Fruit fly (Drosophila melanogaster): ENCODE data around the gene CG32148.

Gene CG32148

DNA sequence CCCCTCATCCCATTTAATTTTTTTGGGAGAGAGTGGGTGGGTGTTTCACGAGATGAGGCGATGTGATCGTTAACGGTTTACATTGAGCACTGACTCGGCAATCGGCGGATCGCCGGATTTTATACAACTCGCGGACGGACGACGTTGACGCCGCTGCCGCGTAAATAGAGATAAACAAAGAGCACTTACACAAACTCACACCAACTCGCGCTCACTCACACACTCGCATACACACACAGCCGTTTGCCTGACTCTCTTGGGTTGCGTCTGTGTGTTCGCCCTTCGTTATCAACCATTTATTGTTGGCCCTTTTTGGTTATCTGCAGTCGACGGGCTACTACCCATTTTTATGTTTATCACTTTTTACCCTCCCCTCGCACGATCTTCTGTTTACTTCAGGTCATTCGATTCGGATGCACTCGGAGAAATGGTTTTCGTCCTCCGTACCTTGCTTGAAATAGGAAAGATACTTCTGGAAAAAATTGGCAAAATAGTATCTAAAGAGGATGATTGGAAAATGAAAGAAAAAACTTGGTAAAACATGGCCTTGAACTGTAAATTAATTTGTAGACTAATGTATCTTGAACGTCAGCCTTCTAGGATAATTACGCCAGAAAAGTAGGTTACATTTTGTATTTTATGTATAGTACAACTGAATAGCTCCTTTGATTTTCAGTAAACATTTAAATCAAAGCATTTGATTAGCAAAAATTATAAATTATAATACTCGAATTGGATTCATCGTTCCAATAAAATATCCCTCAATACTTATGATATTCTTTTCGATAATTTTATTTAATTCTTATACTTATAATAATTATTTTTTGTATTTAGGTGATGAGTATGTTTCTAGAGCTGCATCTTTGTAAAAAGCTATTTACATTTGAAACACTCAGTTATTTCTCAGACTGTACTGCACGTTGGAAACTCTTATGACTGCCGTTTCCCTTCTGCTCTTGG, 45.5 kb upstream of the CG32148 start (continued):
- TF ChIP-seq CG4424 (GFP tag; optimal IDR thresholded peaks at IDR 0.05): peak; percentile 74
- no peak for TF ChIP-seq Dek (tag; optimal IDR thresholded peaks at IDR 0.05)
- no peak for TF ChIP-seq Sry-δ (GFP tag; optimal IDR thresholded peaks at IDR 0.05)
- TF ChIP-seq chm (GFP tag; IDR thresholded peaks at IDR 0.05): peak; percentile 79
- peak; percentile 60; the same call in 1 of the 2 replicates for TF ChIP-seq sna (GFP tag; IDR thresholded peaks at IDR 0.05; ENCODE audit: partially characterized antibody)
- peak; percentile 39 for TF ChIP-seq CG17385 (GFP tag; optimal IDR thresholded peaks at IDR 0.05)
- TF ChIP-seq slbo (GFP tag; IDR thresholded peaks at IDR 0.05): no peak
- peak; percentile 7 for TF ChIP-seq Blimp-1 (GFP tag; optimal IDR thresholded peaks at IDR 0.05)
- no peak for TF ChIP-seq seq (GFP tag; IDR thresholded peaks at IDR 0.05)
- no peak for TF ChIP-seq tgo (GFP tag; IDR thresholded peaks at IDR 0.05)
- peak; percentile 44; the same call in 1 of the 3 replicates for TF ChIP-seq ken (GFP tag; IDR thresholded peaks at IDR 0.05)
- TF ChIP-seq esg (GFP tag; conservative IDR thresholded peaks at IDR 0.05): no peak
- 0 out of 2 replicates have a peak, but pooled peaks have one; percentile 4 for TF ChIP-seq sim (GFP tag; IDR thresholded peaks at IDR 0.05)
- peak; percentile 92 for TF ChIP-seq zf30C (GFP tag; optimal IDR thresholded peaks at IDR 0.05)
- no peak for TF ChIP-seq CG13296 (GFP tag; optimal IDR thresholded peaks at IDR 0.05)
- TF ChIP-seq jigr1 (GFP tag; IDR thresholded peaks at IDR 0.05): no peak
- 0 out of 2 replicates have a peak, but pooled peaks have one; percentile 17 for TF ChIP-seq CG1024 (GFP tag; IDR thresholded peaks at IDR 0.05)
- TF ChIP-seq CG10267 (tag; optimal IDR thresholded peaks at IDR 0.05): peak; percentile 47
- no peak for TF ChIP-seq CG6272 (GFP tag; IDR thresholded peaks at IDR 0.05)
- TF ChIP-seq CG6813 (GFP tag; optimal IDR thresholded peaks at IDR 0.05): peak; percentile 49
- TF ChIP-seq Fer3 (tag; optimal IDR thresholded peaks at IDR 0.05): no peak
- peak; percentile 34; the same call in 1 of the 2 replicates for TF ChIP-seq CG10959 (GFP tag; IDR thresholded peaks at IDR 0.05)
- peak; percentile 23; the same call in 1 of the 3 replicates for TF ChIP-seq H15 (GFP tag; IDR thresholded peaks at IDR 0.05)
- TF ChIP-seq Atf3 (GFP tag; optimal IDR thresholded peaks at IDR 0.05): peak; percentile 18
- TF ChIP-seq CG4730 (GFP tag; IDR thresholded peaks at IDR 0.05): peak; percentile 28; the same call in 1 of the 2 replicates
- no peak for TF ChIP-seq pho (GFP tag; optimal IDR thresholded peaks at IDR 0.05)
- TF ChIP-seq cg (GFP tag; optimal IDR thresholded peaks at IDR 0.05): peak; percentile 91
- TF ChIP-seq CG7271 (tag; optimal IDR thresholded peaks at IDR 0.05): no peak
- no peak; the same call in 2 of the 4 replicates for TF ChIP-seq chinmo (GFP tag; IDR thresholded peaks at IDR 0.05; ENCODE audit: partially characterized antibody)
- peak; percentile 36 for TF ChIP-seq CG30431 (GFP tag; optimal IDR thresholded peaks at IDR 0.05)
- TF ChIP-seq dimm (GFP tag; IDR thresholded peaks at IDR 0.05): no peak
- peak; percentile 47; the same call in 1 of the 2 replicates for TF ChIP-seq Rx (GFP tag; IDR thresholded peaks at IDR 0.05)
- peak; percentile 75 for TF ChIP-seq phol (tag; optimal IDR thresholded peaks at IDR 0.05)
- TF ChIP-seq pros (GFP tag; optimal IDR thresholded peaks at IDR 0.05): peak; percentile 83
- 0 out of 2 replicates have a peak, but pooled peaks have one; percentile 11 for TF ChIP-seq H2.0 (GFP tag; IDR thresholded peaks at IDR 0.05)
- peak; percentile 64 for TF ChIP-seq CG11504 (tag; optimal IDR thresholded peaks at IDR 0.05)
- peak; percentile 43 for TF ChIP-seq CG13424 (tag; optimal IDR thresholded peaks at IDR 0.05)
- peak; percentile 8 for TF ChIP-seq CG12942 (GFP tag; optimal IDR thresholded peaks at IDR 0.05)
- no peak for TF ChIP-seq Aef1 (GFP tag; IDR thresholded peaks at IDR 0.05)
- peak; percentile 90 for TF ChIP-seq Ets65A (GFP tag)
- no peak for TF ChIP-seq Tbp (GFP tag; optimal IDR thresholded peaks at IDR 0.05)
- TF ChIP-seq lilli (GFP tag; optimal IDR thresholded peaks at IDR 0.05): no peak
- TF ChIP-seq Bdp1 (GFP tag; optimal IDR thresholded peaks at IDR 0.05): no peak
- TF ChIP-seq Oaz (GFP tag; IDR thresholded peaks at IDR 0.05): no peak
- TF ChIP-seq chif (GFP tag; optimal IDR thresholded peaks at IDR 0.05): peak in 1 of 2 experiments; percentile 59
- TF ChIP-seq Dip3 (GFP tag; optimal IDR thresholded peaks at IDR 0.05): no peak
- no peak for TF ChIP-seq caup (GFP tag; optimal IDR thresholded peaks at IDR 0.05; ENCODE audit: severe bottlenecking)
- TF ChIP-seq Chrac-16 (GFP tag; optimal IDR thresholded peaks at IDR 0.05): peak; percentile 26

Data from whole organism, embryonic.